Worm (Caenorhabditis elegans): ENCODE results near the gene unc-58.
A peak's percentile ranks its signal among the peaks of the same experiment; 100 is the strongest.

The unc-58 gene

DNA sequence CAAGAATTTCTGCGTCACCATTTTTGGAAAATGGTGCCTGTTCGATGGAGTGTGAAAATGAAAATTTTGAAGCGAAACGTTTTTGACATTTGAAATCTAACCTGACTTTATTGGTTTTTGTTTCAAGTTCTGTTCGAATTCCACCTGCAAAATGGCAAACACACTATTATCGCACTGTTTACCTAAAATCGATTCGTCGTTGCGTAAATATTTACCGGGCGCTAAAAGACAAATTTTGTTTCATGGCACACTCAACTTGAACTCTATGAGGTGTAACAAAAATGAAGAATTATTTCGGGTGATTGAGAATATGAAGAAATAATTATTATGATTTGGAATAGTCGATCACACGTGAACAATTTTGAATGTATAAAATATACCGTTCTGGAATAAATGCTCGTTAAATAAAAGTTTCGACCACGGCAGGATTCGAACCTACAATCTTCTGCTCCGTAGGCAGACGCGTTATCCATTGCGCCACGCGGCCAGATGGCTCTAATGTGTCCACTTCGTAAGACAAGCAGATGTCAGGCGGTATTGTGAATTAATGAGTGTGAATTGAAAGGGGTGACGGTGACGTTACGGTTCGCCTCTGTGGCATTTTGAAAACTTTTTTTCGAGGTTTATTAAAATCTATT is 15.4 kb upstream of the unc-58 start:
- TF ChIP-seq hnd-1 (tag; optimal IDR thresholded peaks at IDR 0.05) (peak; percentile 7), flt-1 (GFP tag; IDR thresholded peaks at IDR 0.05) (peak; percentile 70), ama-1 (optimal IDR thresholded peaks at IDR 0.05) (no peak), tbx-37 (GFP tag; conservative IDR thresholded peaks at IDR 0.05) (no peak), sea-1 (GFP tag; conservative IDR thresholded peaks at IDR 0.05) (peak; percentile 61; the same call in 1 of the 2 replicates), ets-7 (tag; optimal IDR thresholded peaks at IDR 0.05) (no peak), ceh-36 (tag; optimal IDR thresholded peaks at IDR 0.05) (peak; percentile 34), scrt-1 (GFP tag; IDR thresholded peaks at IDR 0.05) (peak; percentile 33; the same call in 1 of the 2 replicates), pes-1 (GFP tag; IDR thresholded peaks at IDR 0.05) (peak; percentile 78), B0310.2 (tag; optimal IDR thresholded peaks at IDR 0.05) (no peak), hmbx-1 (tag; optimal IDR thresholded peaks at IDR 0.05) (no peak), tbx-11 (GFP tag; IDR thresholded peaks at IDR 0.05) (peak; percentile 43; the same call in 1 of the 2 replicates), hmg-4 (GFP tag; optimal IDR thresholded peaks at IDR 0.05) (peak; percentile 41)

- TF ChIP-seq ama-1 (optimal IDR thresholded peaks at IDR 0.05), result no peak
- no peak for TF ChIP-seq scrt-1 (GFP tag; IDR thresholded peaks at IDR 0.05)
- TF ChIP-seq flt-1 (GFP tag; IDR thresholded peaks at IDR 0.05), result no peak
These were observed 14.3 kb upstream of the unc-58 start for ce11 chrX:10147236-10147635.

ce11 chrX:10146592-10146991 is 13.6 kb upstream of the unc-58 start, which contains the start of gene unc-115:
Gene unc-115, plus strand, starts transcription at chrX:10146892.
- TF ChIP-seq aly-1 (tag; optimal IDR thresholded peaks at IDR 0.05) (peak; percentile 75), F13C5.2 (tag; optimal IDR thresholded peaks at IDR 0.05) (peak; percentile 82), sea-1 (GFP tag; conservative IDR thresholded peaks at IDR 0.05) (0 out of 2 replicates have a peak, but pooled peaks have one; percentile 26), tbx-11 (GFP tag; IDR thresholded peaks at IDR 0.05) (no peak), B0310.2 (tag; optimal IDR thresholded peaks at IDR 0.05) (peak; percentile 6), hmg-4 (GFP tag; optimal IDR thresholded peaks at IDR 0.05) (peak; percentile 93), ama-1 (optimal IDR thresholded peaks at IDR 0.05) (no peak), scrt-1 (GFP tag; IDR thresholded peaks at IDR 0.05) (0 out of 2 replicates have a peak, but pooled peaks have one; percentile 33)

- TF ChIP-seq tbx-37 (GFP tag; conservative IDR thresholded peaks at IDR 0.05) (peak; percentile 33; the same call in 1 of the 2 replicates), tbx-11 (GFP tag; IDR thresholded peaks at IDR 0.05) (no peak), F13C5.2 (tag; optimal IDR thresholded peaks at IDR 0.05) (no peak), ama-1 (optimal IDR thresholded peaks at IDR 0.05) (no peak), hmg-4 (GFP tag; optimal IDR thresholded peaks at IDR 0.05) (peak; percentile 60), hmbx-1 (tag; optimal IDR thresholded peaks at IDR 0.05) (no peak), ceh-13 (GFP tag; optimal IDR thresholded peaks at IDR 0.05) (no peak), scrt-1 (GFP tag; IDR thresholded peaks at IDR 0.05) (peak; percentile 60; the same call in 1 of the 2 replicates), ets-7 (tag; optimal IDR thresholded peaks at IDR 0.05) (no peak), sea-1 (GFP tag; conservative IDR thresholded peaks at IDR 0.05) (0 out of 2 replicates have a peak, but pooled peaks have one; percentile 35), hnd-1 (tag; optimal IDR thresholded peaks at IDR 0.05) (no peak)
These were observed 12.0 kb upstream of the unc-58 start for ce11 chrX:10145011-10145410.

ce11 chrX:10141963-10142431 is 9.0 kb upstream of the unc-58 start, which contains the start of gene oac-14:
Gene oac-14, minus strand, starts transcription at chrX:10142013.
- no peak for TF ChIP-seq tra-4 (tag; optimal IDR thresholded peaks at IDR 0.05)
- no peak for TF ChIP-seq scrt-1 (GFP tag; IDR thresholded peaks at IDR 0.05)
- no peak for TF ChIP-seq ets-7 (tag; optimal IDR thresholded peaks at IDR 0.05)
- TF ChIP-seq hmg-4 (GFP tag; optimal IDR thresholded peaks at IDR 0.05), result no peak
- no peak for TF ChIP-seq flt-1 (GFP tag; IDR thresholded peaks at IDR 0.05)
- TF ChIP-seq tbx-11 (GFP tag; IDR thresholded peaks at IDR 0.05), result no peak
- TF ChIP-seq hmbx-1 (tag; optimal IDR thresholded peaks at IDR 0.05), result no peak
- no peak for TF ChIP-seq ceh-36 (tag; optimal IDR thresholded peaks at IDR 0.05)
- TF ChIP-seq B0310.2 (tag; optimal IDR thresholded peaks at IDR 0.05), result no peak
- TF ChIP-seq tbx-37 (GFP tag; conservative IDR thresholded peaks at IDR 0.05), result no peak
- TF ChIP-seq sea-1 (GFP tag; conservative IDR thresholded peaks at IDR 0.05), result no peak
- no peak for TF ChIP-seq aly-1 (tag; optimal IDR thresholded peaks at IDR 0.05)
- no peak for TF ChIP-seq ama-1 (optimal IDR thresholded peaks at IDR 0.05)
- no peak for TF ChIP-seq pes-1 (GFP tag; IDR thresholded peaks at IDR 0.05)
- no peak for TF ChIP-seq hnd-1 (tag; optimal IDR thresholded peaks at IDR 0.05)
- no peak for TF ChIP-seq ceh-13 (GFP tag; optimal IDR thresholded peaks at IDR 0.05)
- no peak for TF ChIP-seq F13C5.2 (tag; optimal IDR thresholded peaks at IDR 0.05)

DNA sequence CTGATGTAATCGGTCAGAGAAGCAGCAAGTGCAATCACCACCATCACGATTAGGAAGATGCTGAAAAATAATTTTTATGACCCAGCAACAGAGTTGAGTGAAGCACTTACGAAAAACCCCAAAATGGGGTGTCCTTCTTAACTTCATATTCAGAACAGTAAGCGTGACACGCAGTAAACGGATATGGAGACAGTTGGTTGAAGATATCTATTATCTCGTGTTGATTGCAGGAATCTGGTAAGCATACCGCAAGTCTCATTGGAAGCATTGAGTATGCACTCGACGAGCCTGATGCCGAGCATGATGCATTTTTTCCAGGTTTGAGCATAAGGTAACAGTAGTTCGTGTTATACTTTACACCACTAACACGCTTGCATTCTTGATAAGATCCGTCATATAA is 8.3 kb upstream of the unc-58 start:
- no peak for TF ChIP-seq sea-1 (GFP tag; conservative IDR thresholded peaks at IDR 0.05)
- TF ChIP-seq hmg-4 (GFP tag; optimal IDR thresholded peaks at IDR 0.05), result no peak
- no peak for TF ChIP-seq hnd-1 (tag; optimal IDR thresholded peaks at IDR 0.05)
- TF ChIP-seq hmbx-1 (tag; optimal IDR thresholded peaks at IDR 0.05), result no peak
- TF ChIP-seq F13C5.2 (tag; optimal IDR thresholded peaks at IDR 0.05), result no peak
- no peak for TF ChIP-seq tra-4 (tag; optimal IDR thresholded peaks at IDR 0.05)

DNA sequence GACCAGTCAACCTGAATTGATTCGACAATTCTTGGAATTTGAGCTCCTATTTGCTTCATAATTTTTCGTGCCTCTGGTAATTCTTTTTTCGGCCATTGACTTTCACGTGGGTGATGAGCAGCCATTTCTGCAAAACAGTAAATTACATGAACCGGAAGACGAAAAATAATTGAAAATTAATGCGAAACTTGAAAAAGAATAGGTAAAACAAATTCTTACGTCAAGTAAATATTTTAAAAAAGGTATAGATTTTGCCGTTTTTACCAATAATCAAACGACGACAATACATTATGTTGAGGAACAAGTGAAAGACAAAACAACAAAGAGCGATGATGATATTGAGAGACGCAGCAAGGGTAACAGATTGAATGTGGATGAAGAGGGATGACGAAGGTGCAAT is 5.5 kb upstream of the unc-58 start, which contains the start of gene moc-1:
Gene moc-1, minus strand, starts transcription at position 127 of the 400 bp plus-strand sequence.
- TF ChIP-seq ets-7 (tag; optimal IDR thresholded peaks at IDR 0.05) (no peak), flt-1 (GFP tag; IDR thresholded peaks at IDR 0.05) (no peak), F13C5.2 (tag; optimal IDR thresholded peaks at IDR 0.05) (no peak), scrt-1 (GFP tag; IDR thresholded peaks at IDR 0.05) (no peak), ceh-13 (GFP tag; optimal IDR thresholded peaks at IDR 0.05) (no peak), tra-4 (tag; optimal IDR thresholded peaks at IDR 0.05) (no peak), hmbx-1 (tag; optimal IDR thresholded peaks at IDR 0.05) (no peak), hnd-1 (tag; optimal IDR thresholded peaks at IDR 0.05) (no peak), ama-1 (optimal IDR thresholded peaks at IDR 0.05) (no peak), sea-1 (GFP tag; conservative IDR thresholded peaks at IDR 0.05) (no peak)
